Fruit fly (Drosophila melanogaster): Measurements from ENCODE around the gene CG8679.
A peak's percentile ranks its signal among the peaks of the same experiment; 100 is the strongest.

CG8679 gene

dm6 chr2L:21218240-21218911 is at the start of gene CG8679:
Gene CG8679 (minus strand): TSS chr2L:21218544.
- TF ChIP-seq usp (GFP tag; optimal IDR thresholded peaks at IDR 0.05) (no peak), pan (optimal IDR thresholded peaks at IDR 0.05) (no peak), EcR (GFP tag; optimal IDR thresholded peaks at IDR 0.05) (no peak), Dll (optimal IDR thresholded peaks at IDR 0.05) (no peak)

dm6 chr2L:21268140-21268539 is 49.8 kb upstream of the CG8679 start:
- TF ChIP-seq usp (GFP tag; optimal IDR thresholded peaks at IDR 0.05), result no peak
- TF ChIP-seq Dll (optimal IDR thresholded peaks at IDR 0.05), result no peak
- no peak for TF ChIP-seq psq (optimal IDR thresholded peaks at IDR 0.05)
- no peak for TF ChIP-seq pan (optimal IDR thresholded peaks at IDR 0.05)
- no peak for TF ChIP-seq EcR (GFP tag; optimal IDR thresholded peaks at IDR 0.05)

- TF ChIP-seq psq (optimal IDR thresholded peaks at IDR 0.05), result no peak
- no peak for TF ChIP-seq usp (GFP tag; optimal IDR thresholded peaks at IDR 0.05)
- TF ChIP-seq CG8478 (optimal IDR thresholded peaks at IDR 0.05), result no peak
- TF ChIP-seq EcR (GFP tag; optimal IDR thresholded peaks at IDR 0.05), result no peak
- no peak for TF ChIP-seq pan (optimal IDR thresholded peaks at IDR 0.05)
- TF ChIP-seq Dll (optimal IDR thresholded peaks at IDR 0.05), result no peak
Measured at dm6 chr2L:21266277-21266676, 47.9 kb upstream of the CG8679 start.

- TF ChIP-seq CG8478 (optimal IDR thresholded peaks at IDR 0.05) (no peak), Dll (optimal IDR thresholded peaks at IDR 0.05) (no peak), psq (optimal IDR thresholded peaks at IDR 0.05) (no peak)
Measured at dm6 chr2L:21263470-21264146, 45.3 kb upstream of the CG8679 start.

- no peak for TF ChIP-seq Dll (optimal IDR thresholded peaks at IDR 0.05)
- TF ChIP-seq psq (optimal IDR thresholded peaks at IDR 0.05), result no peak
Measured at dm6 chr2L:21262832-21263231, 44.5 kb upstream of the CG8679 start, which contains the start of gene CG8671. Gene CG8671 (plus strand): TSS chr2L:21262956.

dm6 chr2L:21260869-21261268 is 42.5 kb upstream of the CG8679 start:
- TF ChIP-seq Dll (optimal IDR thresholded peaks at IDR 0.05) (no peak), EcR (GFP tag; optimal IDR thresholded peaks at IDR 0.05) (no peak), CG8478 (optimal IDR thresholded peaks at IDR 0.05) (no peak), usp (GFP tag; optimal IDR thresholded peaks at IDR 0.05) (no peak), psq (optimal IDR thresholded peaks at IDR 0.05) (no peak), pan (optimal IDR thresholded peaks at IDR 0.05) (no peak)

- TF ChIP-seq Dll (optimal IDR thresholded peaks at IDR 0.05), result no peak
Measured at dm6 chr2L:21259008-21259407, 40.7 kb upstream of the CG8679 start.

- TF ChIP-seq pan (optimal IDR thresholded peaks at IDR 0.05) (no peak), EcR (GFP tag; optimal IDR thresholded peaks at IDR 0.05) (peak; percentile 44 to 83)
Measured at dm6 chr2L:21251750-21252149, 33.4 kb upstream of the CG8679 start.

dm6 chr2L:21250519-21251336 is 32.4 kb upstream of the CG8679 start:
- TF ChIP-seq EcR (GFP tag; optimal IDR thresholded peaks at IDR 0.05) (peak; percentile 33 to 79), usp (GFP tag; optimal IDR thresholded peaks at IDR 0.05) (no peak)

- no peak for TF ChIP-seq usp (GFP tag; optimal IDR thresholded peaks at IDR 0.05)
- no peak for TF ChIP-seq Dll (optimal IDR thresholded peaks at IDR 0.05)
Measured at dm6 chr2L:21248877-21249276, 30.5 kb upstream of the CG8679 start.

- TF ChIP-seq CG8478 (optimal IDR thresholded peaks at IDR 0.05) (no peak), Dll (optimal IDR thresholded peaks at IDR 0.05) (no peak), psq (optimal IDR thresholded peaks at IDR 0.05) (no peak), usp (GFP tag; optimal IDR thresholded peaks at IDR 0.05) (no peak), EcR (GFP tag; optimal IDR thresholded peaks at IDR 0.05) (no peak), pan (optimal IDR thresholded peaks at IDR 0.05) (no peak)
Measured at dm6 chr2L:21247967-21248366, 29.6 kb upstream of the CG8679 start.

dm6 chr2L:21246687-21247086 is 28.3 kb upstream of the CG8679 start:
- TF ChIP-seq pan (optimal IDR thresholded peaks at IDR 0.05), result no peak
- TF ChIP-seq CG8478 (optimal IDR thresholded peaks at IDR 0.05), result no peak
- TF ChIP-seq EcR (GFP tag; optimal IDR thresholded peaks at IDR 0.05), result no peak
- TF ChIP-seq Dll (optimal IDR thresholded peaks at IDR 0.05), result no peak
- no peak for TF ChIP-seq psq (optimal IDR thresholded peaks at IDR 0.05)
- no peak for TF ChIP-seq usp (GFP tag; optimal IDR thresholded peaks at IDR 0.05)

dm6 chr2L:21245093-21245736 is 26.9 kb upstream of the CG8679 start:
- TF ChIP-seq usp (GFP tag; optimal IDR thresholded peaks at IDR 0.05) (no peak), psq (optimal IDR thresholded peaks at IDR 0.05) (no peak), pan (optimal IDR thresholded peaks at IDR 0.05) (no peak), EcR (GFP tag; optimal IDR thresholded peaks at IDR 0.05) (peak in 1 of 2 experiments; percentile 35)
